Worm (Caenorhabditis elegans) whole organism, midembryonic: ENCODE results near the gene unc-64.

Experiments used
- T22C8.4 ChIP-seq: fragments of 200-800 bp; sonication (Bioruptor generic); IDR thresholded peaks from 2 replicates; pipeline ENCODE4 v1.3.6; 2022; ENCODE audit warnings: missing genetic modification characterization, missing compliant biosample characterization
- cog-1 ChIP-seq: sonication (generic microtip); optimal IDR thresholded peaks from 2 replicates; lab custom pipeline; 2016; ENCODE audit warnings: missing genetic modification characterization, missing compliant biosample characterization
- flt-1 ChIP-seq: fragments of 200-800 bp; sonication (Bioruptor generic); IDR thresholded peaks from 2 replicates; pipeline ENCODE4 v1.3.6; 2022; ENCODE audit warnings: missing genetic modification characterization, missing compliant biosample characterization
- klf-2 ChIP-seq: fragments of 200-800 bp; sonication (Bioruptor generic); conservative IDR thresholded peaks from 2 replicates; pipeline ENCODE4 v1.3.6; 2022; ENCODE audit warnings: missing genetic modification reagents, missing genetic modification characterization, missing compliant biosample characterization
- med-1 ChIP-seq: sonication (generic microtip); optimal IDR thresholded peaks from 2 replicates; lab custom pipeline; 2017; ENCODE audit warnings: missing genetic modification characterization, mild to moderate bottlenecking, missing compliant biosample characterization, antibody characterized with exemption, missing genetic modification reagents; ENCODE audit not compliant: insufficient read depth
- ref-1 ChIP-seq: fragments of 200-800 bp; sonication (Bioruptor generic); conservative IDR thresholded peaks from 2 replicates; pipeline ENCODE4 v1.3.6; 2022; ENCODE audit warnings: missing genetic modification reagents, missing genetic modification characterization, missing compliant biosample characterization
- tab-1 ChIP-seq: fragments of 200-800 bp; sonication (Bioruptor generic); IDR thresholded peaks from 2 replicates; pipeline ENCODE4 v1.3.6; 2022; ENCODE audit warnings: missing genetic modification characterization, missing compliant biosample characterization
- ztf-23 ChIP-seq: fragments of 200-800 bp; sonication (Bioruptor generic); IDR thresholded peaks from 2 replicates; pipeline ENCODE4 v1.3.6; 2022; ENCODE audit warnings: missing genetic modification reagents, missing genetic modification characterization, missing compliant biosample characterization
- ztf-29 ChIP-seq: fragments of 200-800 bp; sonication (Bioruptor generic); IDR thresholded peaks from 2 replicates; pipeline ENCODE4 v1.3.6; 2022; ENCODE audit warnings: missing genetic modification reagents, missing genetic modification characterization, missing compliant biosample characterization

The unc-64 gene

DNA sequence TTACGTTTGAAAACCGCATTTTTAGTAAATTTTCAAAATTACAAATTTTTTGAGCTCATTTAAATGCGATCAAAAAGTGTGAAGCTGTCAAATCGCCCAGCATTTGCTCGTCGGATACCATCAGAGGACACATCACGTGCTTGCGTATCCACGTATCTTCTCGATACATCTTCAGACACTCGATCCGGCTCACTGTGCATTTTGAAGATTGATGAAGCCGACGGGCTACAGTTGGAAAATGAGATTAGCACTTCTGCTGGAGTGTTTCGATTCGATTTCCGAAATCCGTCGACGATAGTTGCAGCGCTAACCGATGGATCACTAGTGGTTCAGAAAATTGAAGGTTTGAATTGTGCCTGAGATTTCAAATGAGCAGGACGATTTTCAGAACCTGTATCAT, 38.0 kb downstream of the unc-64 start, which contains the start of gene dph-7:
Gene dph-7, plus strand, starts transcription at position 53 of the 400 bp plus-strand sequence.
- TF ChIP-seq flt-1 (GFP tag; lab: Robert Waterston, UW) (no peak), ref-1 (GFP tag; lab: Robert Waterston, UW) (no peak), ztf-29 (GFP tag; lab: Robert Waterston, UW) (no peak), tab-1 (GFP tag; lab: Robert Waterston, UW) (no peak), cog-1 (tag; lab: Kevin White, UChicago) (no peak), T22C8.4 (GFP tag; lab: Robert Waterston, UW) (no peak)

DNA sequence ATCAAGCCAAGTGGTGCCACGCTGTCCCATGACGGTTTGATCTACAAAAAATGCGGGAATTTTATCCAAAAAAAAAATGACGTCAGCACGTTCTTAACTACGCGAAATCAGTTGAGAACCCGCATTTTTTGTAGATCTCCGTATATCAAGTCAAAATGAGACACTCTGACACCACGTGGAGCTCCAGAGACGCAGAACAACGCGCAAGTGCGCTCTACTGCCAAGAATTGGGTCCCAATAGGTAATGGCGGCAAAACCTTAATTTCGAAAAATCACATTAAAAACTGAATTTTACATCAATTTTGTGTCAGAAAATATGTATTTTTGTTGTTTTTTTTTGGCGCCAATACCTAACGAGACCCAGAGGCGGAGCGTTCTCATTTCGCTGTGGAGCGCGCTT, 39.9 kb downstream of the unc-64 start:
- no peak for TF ChIP-seq ztf-29 (GFP tag; lab: Robert Waterston, UW)
- no peak for TF ChIP-seq klf-2
- TF ChIP-seq med-1: no peak
- TF ChIP-seq T22C8.4 (GFP tag; lab: Robert Waterston, UW): no peak
- TF ChIP-seq cog-1 (tag; lab: Kevin White, UChicago): no peak
- TF ChIP-seq flt-1 (GFP tag; lab: Robert Waterston, UW): no peak
- TF ChIP-seq ztf-23 (GFP tag; lab: Robert Waterston, UW): no peak
- no peak for TF ChIP-seq tab-1 (GFP tag; lab: Robert Waterston, UW)

DNA sequence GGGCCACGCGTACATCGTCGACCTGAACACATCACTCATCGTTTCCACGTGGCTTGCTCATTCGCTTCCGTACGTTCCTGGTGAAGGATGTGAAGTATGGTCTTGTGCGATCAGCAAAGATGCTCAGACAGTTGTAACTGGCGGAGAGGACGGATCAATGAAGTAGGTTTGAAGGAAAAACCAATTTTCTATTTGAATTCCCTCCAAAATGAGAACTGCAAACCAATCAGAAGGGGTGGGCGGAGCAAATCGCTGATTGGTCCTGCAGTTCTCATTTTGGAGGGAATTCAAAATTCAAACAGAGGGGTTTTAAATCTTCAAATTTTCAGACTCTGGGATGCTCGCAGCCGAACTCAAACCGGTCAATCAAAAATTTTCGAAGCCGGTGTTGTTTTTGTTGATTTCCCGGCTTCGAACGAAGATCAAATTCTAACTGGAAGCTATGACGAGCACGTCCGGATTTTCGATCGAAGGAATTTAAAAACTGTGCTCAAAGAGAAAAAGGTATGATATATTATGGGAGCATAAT, 40.4 kb downstream of the unc-64 start:
- TF ChIP-seq flt-1 (GFP tag; lab: Robert Waterston, UW) (no peak), tab-1 (GFP tag; lab: Robert Waterston, UW) (no peak), med-1 (no peak), ref-1 (GFP tag; lab: Robert Waterston, UW) (no peak), ztf-29 (GFP tag; lab: Robert Waterston, UW) (no peak), cog-1 (tag; lab: Kevin White, UChicago) (no peak), ztf-23 (GFP tag; lab: Robert Waterston, UW) (no peak), klf-2 (no peak), T22C8.4 (GFP tag; lab: Robert Waterston, UW) (no peak)

DNA sequence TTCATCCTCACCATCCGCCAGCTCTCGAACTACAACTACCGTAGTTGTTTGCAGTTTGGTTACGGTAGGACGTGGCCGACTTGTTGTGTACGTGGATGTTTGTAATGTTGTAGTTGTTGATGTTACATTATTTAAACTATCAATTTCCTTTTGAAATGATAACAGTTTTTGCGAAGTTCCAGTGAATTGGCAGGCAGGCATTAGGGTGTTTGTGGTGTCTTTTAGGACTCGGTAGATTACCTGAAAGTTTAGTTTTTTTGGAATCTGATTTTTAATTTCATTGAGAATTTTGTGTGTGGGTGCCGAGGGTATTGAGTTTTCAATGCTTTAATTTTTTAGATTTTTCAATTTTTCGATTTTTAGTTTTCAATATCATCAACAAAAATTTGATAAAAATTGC, 45.5 kb downstream of the unc-64 start, which contains the start of gene F53A2.11:
Gene F53A2.11, minus strand, starts transcription at position 101 of the 400 bp plus-strand sequence.
- TF ChIP-seq med-1 (no peak), T22C8.4 (GFP tag; lab: Robert Waterston, UW) (no peak), ref-1 (GFP tag; lab: Robert Waterston, UW) (no peak), ztf-23 (GFP tag; lab: Robert Waterston, UW) (no peak), cog-1 (tag; lab: Kevin White, UChicago) (no peak), klf-2 (no peak), tab-1 (GFP tag; lab: Robert Waterston, UW) (no peak), flt-1 (GFP tag; lab: Robert Waterston, UW) (no peak), ztf-29 (GFP tag; lab: Robert Waterston, UW) (no peak)

DNA sequence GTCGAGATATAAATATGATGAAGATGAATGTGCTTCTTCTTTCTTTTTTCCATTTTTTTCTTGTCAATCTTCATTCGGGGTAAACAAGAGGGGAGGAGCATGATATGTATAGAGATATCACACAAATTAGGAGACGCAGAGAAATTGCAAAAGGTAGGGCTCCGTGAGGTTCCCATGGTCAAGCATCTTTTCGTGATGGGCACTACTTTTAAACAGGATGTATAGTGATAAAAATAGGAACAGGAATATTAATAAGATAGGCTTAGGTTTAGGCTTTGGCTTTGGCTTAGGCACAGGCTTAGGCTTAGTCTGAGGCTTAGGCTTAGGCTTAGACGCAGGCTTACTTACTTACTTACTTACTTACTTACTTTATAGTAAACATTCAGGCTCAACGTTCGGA, 47.7 kb downstream of the unc-64 start, which contains the start of gene F53A2.1:
Gene F53A2.1, minus strand, starts transcription at position 101 of the 400 bp plus-strand sequence.
- TF ChIP-seq flt-1 (GFP tag; lab: Robert Waterston, UW): no peak

DNA sequence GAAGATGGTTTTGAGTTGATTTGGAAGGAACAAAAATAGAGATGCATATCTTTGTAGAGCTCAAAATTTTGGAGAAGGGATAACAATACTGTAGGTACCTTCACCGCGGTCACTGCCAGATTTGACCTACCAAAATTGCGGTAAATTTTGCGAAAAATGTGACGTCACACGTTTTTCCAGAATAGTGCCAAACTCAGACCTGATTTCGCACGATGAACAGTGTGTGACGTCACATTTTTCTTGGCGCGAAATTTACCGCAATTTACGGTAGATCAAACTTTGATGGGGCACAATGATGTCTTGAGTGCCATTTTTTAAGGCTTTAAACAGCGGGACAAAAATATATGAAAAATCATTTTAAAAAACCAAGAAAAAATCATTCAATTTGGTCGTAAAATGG, 51.9 kb downstream of the unc-64 start:
- TF ChIP-seq ref-1 (GFP tag; lab: Robert Waterston, UW) (no peak), tab-1 (GFP tag; lab: Robert Waterston, UW) (no peak), T22C8.4 (GFP tag; lab: Robert Waterston, UW) (no peak), cog-1 (tag; lab: Kevin White, UChicago) (no peak), ztf-23 (GFP tag; lab: Robert Waterston, UW) (no peak), med-1 (no peak)
